Fruit fly (Drosophila melanogaster) whole organism, embryonic: ENCODE measurements around the gene prt.

Source experiments
- Ada2b ChIP-seq: fragments of 200-800 bp; sonication (Bioruptor generic); IDR thresholded peaks from 2 replicates; pipeline ENCODE4 v1.3.6; 2022; ENCODE audit warnings: missing biosample characterization, missing genetic modification characterization
- Bdp1 ChIP-seq: fragments of 200-800 bp; sonication (Bioruptor generic); optimal IDR thresholded peaks from 3 replicates; lab custom pipeline; 2016; ENCODE audit warnings: missing biosample characterization, missing genetic modification characterization
- CG12104 ChIP-seq: fragments of 200-800 bp; sonication (Bioruptor generic); optimal IDR thresholded peaks from 3 replicates; lab custom pipeline; 2016; ENCODE audit warnings: missing biosample characterization, missing genetic modification characterization
- CG13894 ChIP-seq: fragments of 200-800 bp; sonication (Bioruptor generic); optimal IDR thresholded peaks from 3 replicates; lab custom pipeline; 2018; ENCODE audit warnings: missing biosample characterization, mild to moderate bottlenecking, missing genetic modification characterization, moderate library complexity
- CG15601 ChIP-seq: fragments of 200-800 bp; sonication (Bioruptor generic); optimal IDR thresholded peaks from 3 replicates; lab custom pipeline; 2019; ENCODE audit warnings: missing biosample characterization, mild to moderate bottlenecking, missing genetic modification characterization, moderate library complexity
- CG16815 ChIP-seq: fragments of 200-800 bp; sonication (Bioruptor generic); optimal IDR thresholded peaks from 3 replicates; lab custom pipeline; 2017; ENCODE audit warnings: missing biosample characterization, mild to moderate bottlenecking, missing genetic modification characterization
- CG18599 ChIP-seq: fragments of 200-800 bp; sonication (Bioruptor generic); optimal IDR thresholded peaks from 3 replicates; lab custom pipeline; 2017; ENCODE audit warnings: missing biosample characterization, missing genetic modification characterization, mild to moderate bottlenecking, moderate library complexity, missing genetic modification reagents
- CG18619 ChIP-seq: fragments of 200-800 bp; sonication (Bioruptor generic); optimal IDR thresholded peaks from 3 replicates; lab custom pipeline; 2017; ENCODE audit warnings: missing biosample characterization, mild to moderate bottlenecking, missing genetic modification characterization
- CG2712 ChIP-seq: fragments of 200-800 bp; optimal IDR thresholded peaks from 3 replicates; lab custom pipeline; 2019; ENCODE audit warnings: missing biosample characterization, mild to moderate bottlenecking, missing genetic modification characterization, moderate library complexity
- CG2875 ChIP-seq: fragments of 200-800 bp; sonication (Bioruptor generic); optimal IDR thresholded peaks from 2 replicates; lab custom pipeline; 2017; ENCODE audit warnings: missing biosample characterization, mild to moderate bottlenecking, missing genetic modification characterization, missing genetic modification reagents
- CG2889 ChIP-seq: fragments of 200-800 bp; sonication (Bioruptor generic); IDR thresholded peaks from 3 replicates; pipeline ENCODE4 v1.3.6; 2022; ENCODE audit warnings: missing biosample characterization, missing genetic modification characterization
- CG3065 ChIP-seq: fragments of 200-800 bp; sonication (Bioruptor generic); optimal IDR thresholded peaks from 2 replicates; lab custom pipeline; 2016; ENCODE audit warnings: missing biosample characterization, missing genetic modification characterization
- CG33213 ChIP-seq: fragments of 200-800 bp; sonication (Bioruptor generic); optimal IDR thresholded peaks from 3 replicates; lab custom pipeline; 2016; ENCODE audit warnings: missing biosample characterization, missing genetic modification characterization
- CG34224 ChIP-seq: fragments of 200-800 bp; sonication (Bioruptor generic); IDR thresholded peaks from 3 replicates; pipeline ENCODE4 v1.3.6; 2022; ENCODE audit warnings: missing biosample characterization, missing genetic modification characterization; ENCODE audit not compliant: partially characterized antibody
- CG42726 ChIP-seq: fragments of 200-800 bp; sonication (Bioruptor generic); IDR thresholded peaks from 2 replicates; pipeline ENCODE4 v1.3.6; 2022; ENCODE audit warnings: missing biosample characterization, missing genetic modification characterization; ENCODE audit not compliant: partially characterized antibody
- CG4360 ChIP-seq: fragments of 200-800 bp; sonication (Bioruptor generic); IDR thresholded peaks from 2 replicates; pipeline ENCODE4 v1.3.6; 2022; ENCODE audit warnings: missing biosample characterization, missing genetic modification characterization
- CTCF ChIP-seq: fragments of 200-800 bp; sonication (Bioruptor generic); optimal IDR thresholded peaks from 2 replicates; lab custom pipeline; 2017; ENCODE audit warnings: missing biosample characterization, mild to moderate bottlenecking, missing genetic modification characterization, moderate library complexity
- Dp ChIP-seq: fragments of 200-800 bp; sonication (Bioruptor generic); optimal IDR thresholded peaks from 2 replicates; lab custom pipeline; 2018; ENCODE audit warnings: missing biosample characterization, mild to moderate bottlenecking, missing genetic modification characterization, moderate library complexity
- E2f2 ChIP-seq: fragments of 200-800 bp; sonication (Bioruptor generic); IDR thresholded peaks from 2 replicates; pipeline ENCODE4 v1.3.6; 2022; ENCODE audit warnings: missing biosample characterization, missing genetic modification characterization
- Ets65A ChIP-seq: fragments of 200-800 bp; sonication (Bioruptor generic); peaks from one replicate; lab custom pipeline; 2016; ENCODE audit warnings: missing biosample characterization, missing genetic modification characterization
- Gsc ChIP-seq: fragments of 200-800 bp; sonication (Bioruptor generic); IDR thresholded peaks from 2 replicates; pipeline ENCODE4 v1.3.6; 2022; ENCODE audit warnings: missing biosample characterization, missing genetic modification characterization
- HLHmδ ChIP-seq: fragments of 200-800 bp; sonication (Bioruptor generic); optimal IDR thresholded peaks from 2 replicates; lab custom pipeline; 2018; ENCODE audit warnings: missing biosample characterization, mild to moderate bottlenecking, missing genetic modification characterization, moderate library complexity
- Mad ChIP-seq: fragments of 200-800 bp; sonication (Bioruptor generic); optimal IDR thresholded peaks from 2 replicates; lab custom pipeline; 2016; ENCODE audit warnings: missing biosample characterization, missing genetic modification characterization
- Med ChIP-seq: fragments of 200-800 bp; sonication (Bioruptor generic); peaks from one replicate; lab custom pipeline; 2016; ENCODE audit warnings: missing biosample characterization, missing genetic modification characterization, mild to moderate bottlenecking, inconsistent platforms, moderate library complexity
- Neu2 ChIP-seq: fragments of 200-800 bp; sonication (Bioruptor generic); optimal IDR thresholded peaks from 3 replicates; lab custom pipeline; 2016; ENCODE audit warnings: missing biosample characterization, missing genetic modification characterization, borderline replicate concordance
- Ptx1 ChIP-seq: fragments of 200-800 bp; sonication (Bioruptor generic); IDR thresholded peaks from 2 replicates; pipeline ENCODE4 v1.3.6; 2022; ENCODE audit warnings: missing biosample characterization, missing genetic modification characterization
- Trl ChIP-seq, 3 experiments: fragments of >200 bp in 2 of 3; fragments of 200-800 bp in 1 of 3; sonication (Bioruptor generic) in 1 of 3; optimal IDR thresholded peaks; 2 replicates in 1 of 3; 3 replicates in 2 of 3; lab custom pipeline; 2016 to 2017; ENCODE audit warnings: missing biosample characterization in 1 of 3, missing genetic modification characterization in 1 of 3
- ab ChIP-seq: fragments of 200-800 bp; sonication (Bioruptor generic); optimal IDR thresholded peaks from 2 replicates; lab custom pipeline; 2016; ENCODE audit warnings: missing biosample characterization, missing genetic modification characterization
- bsh ChIP-seq, 2 experiments: fragments of 200-800 bp; sonication (Bioruptor generic); optimal IDR thresholded peaks; 2 replicates each; lab custom pipeline; 2017 to 2018; ENCODE audit warnings: mild to moderate bottlenecking in 2 of 2, missing biosample characterization in 2 of 2, missing genetic modification characterization in 2 of 2, moderate library complexity in 1 of 2
- btn ChIP-seq: fragments of 200-800 bp; sonication (Bioruptor generic); optimal IDR thresholded peaks from 2 replicates; lab custom pipeline; 2016; ENCODE audit warnings: missing biosample characterization, missing genetic modification characterization
- caup ChIP-seq: fragments of 200-800 bp; sonication (Bioruptor generic); optimal IDR thresholded peaks from 3 replicates; lab custom pipeline; 2017; ENCODE audit warnings: missing biosample characterization, mild to moderate bottlenecking, missing genetic modification characterization, moderate library complexity; ENCODE audit not compliant: severe bottlenecking
- cg ChIP-seq: fragments of 200-800 bp; sonication (Bioruptor generic); optimal IDR thresholded peaks from 3 replicates; lab custom pipeline; 2019; ENCODE audit warnings: missing biosample characterization, mild to moderate bottlenecking, missing genetic modification characterization, moderate library complexity
- exex ChIP-seq: fragments of 200-800 bp; sonication (Bioruptor generic); optimal IDR thresholded peaks from 4 replicates; lab custom pipeline; 2018; ENCODE audit warnings: missing biosample characterization, mild to moderate bottlenecking, missing genetic modification characterization, moderate library complexity
- grn ChIP-seq: fragments of 200-800 bp; sonication (Bioruptor generic); optimal IDR thresholded peaks from 3 replicates; lab custom pipeline; 2017; ENCODE audit warnings: missing biosample characterization, missing genetic modification characterization
- ham ChIP-seq: fragments of 200-800 bp; sonication (Bioruptor generic); IDR thresholded peaks from 2 replicates; pipeline ENCODE4 v1.3.6; 2022; ENCODE audit warnings: missing biosample characterization, missing genetic modification characterization
- hbn ChIP-seq: fragments of 200-800 bp; sonication (Bioruptor generic); IDR thresholded peaks from 2 replicates; pipeline ENCODE4 v1.3.6; 2022; ENCODE audit warnings: missing biosample characterization, missing genetic modification characterization; ENCODE audit not compliant: partially characterized antibody
- jumu ChIP-seq: fragments of 200-800 bp; sonication (Bioruptor generic); optimal IDR thresholded peaks from 3 replicates; lab custom pipeline; 2016; ENCODE audit warnings: missing biosample characterization, missing genetic modification characterization
- kni ChIP-seq: fragments of 200-800 bp; sonication (Bioruptor generic); optimal IDR thresholded peaks from 3 replicates; lab custom pipeline; 2017; ENCODE audit warnings: mild to moderate bottlenecking, missing biosample characterization, missing genetic modification reagents, missing genetic modification characterization
- mirr ChIP-seq: fragments of 200-800 bp; sonication (Bioruptor generic); optimal IDR thresholded peaks from 3 replicates; lab custom pipeline; 2018; ENCODE audit warnings: missing biosample characterization, mild to moderate bottlenecking, missing genetic modification characterization
- odd ChIP-seq: fragments of 200-800 bp; sonication (Bioruptor generic); optimal IDR thresholded peaks from 2 replicates; lab custom pipeline; 2017; ENCODE audit warnings: missing biosample characterization, mild to moderate bottlenecking, missing genetic modification characterization
- otp ChIP-seq: fragments of 200-800 bp; sonication (Bioruptor generic); IDR thresholded peaks from 3 replicates; pipeline ENCODE4, ENCODE4 v1.3.6; 2022; ENCODE audit warnings: missing biosample characterization, missing genetic modification characterization
- pnt ChIP-seq: fragments of 200-800 bp; sonication (Bioruptor generic); optimal IDR thresholded peaks from 3 replicates; lab custom pipeline; 2016; ENCODE audit warnings: missing biosample characterization, missing genetic modification characterization
- seq ChIP-seq: fragments of 200-800 bp; sonication (Bioruptor generic); IDR thresholded peaks from 2 replicates; pipeline ENCODE4 v1.3.6; 2022; ENCODE audit warnings: missing biosample characterization, missing genetic modification characterization
- sug ChIP-seq: fragments of 200-800 bp; optimal IDR thresholded peaks from 2 replicates; lab custom pipeline; 2019; ENCODE audit warnings: missing biosample characterization, mild to moderate bottlenecking, missing genetic modification characterization, moderate library complexity
- wdn ChIP-seq: fragments of 200-800 bp; sonication (Bioruptor generic); IDR thresholded peaks from 2 replicates; pipeline ENCODE4 v1.3.6; 2022; ENCODE audit warnings: missing biosample characterization, missing genetic modification characterization

prt gene

DNA sequence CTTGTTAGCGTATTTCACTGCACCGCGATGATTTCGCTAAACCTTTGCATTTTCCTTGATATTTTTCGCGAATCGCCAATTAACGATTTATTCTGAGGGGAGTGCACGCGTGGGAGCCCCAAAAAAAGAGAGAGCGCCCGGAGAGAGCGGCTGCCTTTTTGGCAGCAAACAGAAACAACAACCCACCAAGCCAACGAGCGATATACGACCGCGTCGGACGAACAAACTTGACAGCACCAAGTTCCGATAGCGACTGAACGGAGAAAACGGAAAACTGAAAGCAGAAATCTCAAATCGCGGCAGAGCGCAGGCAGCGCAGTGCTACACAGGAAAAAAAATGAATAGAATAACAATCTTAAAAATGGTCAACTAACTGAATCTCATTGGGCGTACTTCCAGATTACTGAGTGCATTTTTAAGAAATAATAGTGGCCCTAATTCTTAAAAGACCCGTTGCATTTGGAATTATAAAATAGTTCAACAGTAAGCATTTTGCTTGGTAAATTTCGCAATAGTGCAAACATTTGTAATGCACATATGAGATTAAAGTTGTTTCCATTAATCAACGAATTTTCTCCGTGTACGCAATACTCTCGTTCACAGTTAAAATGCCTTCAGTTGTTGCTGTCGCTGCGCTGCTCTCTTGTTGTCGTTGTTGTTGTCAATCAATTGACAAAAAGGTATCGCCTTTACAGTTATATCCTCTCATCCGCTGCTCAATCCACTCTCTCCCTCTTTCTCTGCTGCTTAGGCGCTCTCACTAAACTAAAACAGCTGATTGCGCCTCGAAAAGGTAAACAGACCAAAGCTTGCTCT lies 29.2 kb downstream of the prt start, which contains the start of gene CG31145 (continued):
- TF ChIP-seq bsh (GFP tag; optimal IDR thresholded peaks at IDR 0.05; lab: Kevin White, UChicago) (peak; percentile 99), Ets65A (GFP tag; lab: Kevin White, UChicago) (peak; percentile 100), CG15601 (tag; lab: Kevin White, UChicago) (peak; percentile 98), btn (GFP tag; lab: Kevin White, UChicago) (peak; percentile 99), ab (GFP tag; lab: Kevin White, UChicago) (peak; percentile 99), CG2875 (GFP tag; lab: Kevin White, UChicago) (peak; percentile 99), wdn (GFP tag; lab: Robert Waterston, UW) (peak; percentile 98), CG16815 (peak; percentile 99), jumu (GFP tag; lab: Kevin White, UChicago) (peak; percentile 99), Bdp1 (peak; percentile 96), CG3065 (GFP tag; lab: Kevin White, UChicago) (peak; percentile 99), exex (tag; lab: Kevin White, UChicago) (peak; percentile 93), seq (GFP tag; lab: Robert Waterston, UW) (peak; percentile 99), Ada2b (GFP tag; lab: Robert Waterston, UW) (peak; percentile 98), CG12104 (GFP tag; lab: Kevin White, UChicago) (peak; percentile 100), pnt (GFP tag; lab: Kevin White, UChicago) (peak; percentile 99), HLHmδ (GFP tag; lab: Kevin White, UChicago) (no peak), Dp (peak; percentile 40), CG18619 (GFP tag; lab: Kevin White, UChicago) (peak; percentile 100), Ptx1 (peak; percentile 99), otp (peak; percentile 97), CG42726 (GFP tag; lab: Robert Waterston, UW) (peak; percentile 61; the same call in 1 of the 2 replicates), Neu2 (GFP tag; lab: Kevin White, UChicago) (peak; percentile 97), odd (GFP tag; lab: Kevin White, UChicago) (peak; percentile 100), hbn (GFP tag; lab: Robert Waterston, UW) (no peak; the same call in 1 of the 2 replicates), Mad (GFP tag; lab: Kevin White, UChicago) (peak; percentile 99)

DNA sequence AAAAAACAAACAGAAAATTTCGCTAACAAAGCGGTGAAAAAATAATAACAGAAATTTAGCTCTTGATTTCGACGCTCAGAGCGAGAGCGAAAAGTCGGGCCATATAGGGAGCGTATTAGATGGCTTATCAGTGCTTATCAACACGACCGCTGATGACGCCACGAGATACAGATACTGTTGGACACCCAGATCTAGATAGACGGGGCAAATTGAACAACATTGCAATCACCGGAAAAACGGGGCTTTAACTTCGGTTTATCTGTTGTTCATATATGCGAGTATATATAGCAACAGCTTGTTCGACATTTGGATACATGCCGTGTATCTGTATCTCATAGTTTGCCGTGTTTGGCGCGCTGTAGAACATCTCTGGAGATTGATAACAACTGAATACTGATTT lies 30.2 kb downstream of the prt start:
- no peak for TF ChIP-seq CG2889 (GFP tag; lab: Robert Waterston, UW)
- TF ChIP-seq ham (GFP tag; lab: Robert Waterston, UW): no peak
- TF ChIP-seq CTCF: peak; percentile 12
- no peak for TF ChIP-seq cg (GFP tag; lab: Kevin White, UChicago)
- TF ChIP-seq CG34224 (GFP tag; lab: Robert Waterston, UW): no peak
- TF ChIP-seq CG33213 (GFP tag; lab: Kevin White, UChicago): no peak
- peak; percentile 52 for TF ChIP-seq mirr
- TF ChIP-seq Gsc (GFP tag; lab: Robert Waterston, UW): no peak
- TF ChIP-seq Trl (optimal IDR thresholded peaks at IDR 0.05; lab: Kevin White, UChicago): peak; percentile 3 to 28
- no peak for TF ChIP-seq Trl (GFP tag; optimal IDR thresholded peaks at IDR 0.05; lab: Kevin White, UChicago)
- peak; percentile 39 for TF ChIP-seq CG13894
- peak; percentile 18 for TF ChIP-seq sug (tag; lab: Kevin White, UChicago)
- TF ChIP-seq Med (GFP tag; lab: Kevin White, UChicago): peak; percentile 13
- TF ChIP-seq grn: peak; percentile 93
- no peak for TF ChIP-seq CG18599
- no peak for TF ChIP-seq CG2712 (tag; lab: Kevin White, UChicago)
- TF ChIP-seq caup (GFP tag; lab: Kevin White, UChicago): no peak
- no peak for TF ChIP-seq E2f2 (GFP tag; lab: Robert Waterston, UW)
- no peak for TF ChIP-seq CG4360 (GFP tag; lab: Robert Waterston, UW)
- no peak for TF ChIP-seq kni (GFP tag; lab: Kevin White, UChicago)
